Worm (Caenorhabditis elegans): ENCODE data around the gene Y57A10A.29.

DNA sequence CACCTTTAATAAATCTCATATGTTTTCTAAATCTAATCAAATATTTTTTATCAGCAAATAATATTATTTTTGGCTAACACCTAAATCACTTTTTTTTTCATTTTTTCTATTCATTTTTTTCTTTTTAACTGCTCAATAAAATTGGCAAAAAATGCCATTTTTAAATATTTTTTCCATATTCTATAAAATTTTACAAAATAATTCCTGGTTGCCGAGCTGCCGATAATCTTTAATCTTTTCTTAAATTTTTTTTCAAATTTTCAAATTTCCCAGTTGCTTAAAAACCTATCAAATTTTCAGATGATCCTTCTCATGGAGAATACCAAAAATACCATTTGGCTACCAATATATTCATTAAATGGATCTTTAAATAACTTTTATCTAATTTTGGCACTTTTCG is 32.2 kb downstream of the Y57A10A.29 start, which contains the start of gene sre-51:
- TF ChIP-seq ets-7 (tag; optimal IDR thresholded peaks at IDR 0.05) (no peak), hmbx-1 (tag; optimal IDR thresholded peaks at IDR 0.05) (no peak), hnd-1 (tag; optimal IDR thresholded peaks at IDR 0.05) (no peak), ama-1 (optimal IDR thresholded peaks at IDR 0.05) (no peak), flt-1 (GFP tag; IDR thresholded peaks at IDR 0.05) (no peak)
